Worm (Caenorhabditis elegans) whole organism, young adult: ENCODE data around the gene arx-2.

Source experiments
- D2030.7 ChIP-seq: fragments of 200-800 bp; sonication (Bioruptor generic); IDR thresholded peaks from 2 replicates; pipeline ENCODE4 v1.3.6; 2022; ENCODE audit warnings: missing genetic modification reagents, missing genetic modification characterization, missing compliant biosample characterization
- F57A8.1 ChIP-seq: fragments of 200-800 bp; sonication (Bioruptor generic); optimal IDR thresholded peaks from 2 replicates; lab custom pipeline; 2018; ENCODE audit warnings: mild to moderate bottlenecking, missing genetic modification characterization, moderate library complexity, missing compliant biosample characterization
- akir-1 ChIP-seq: fragments of 200-800 bp; sonication (Bioruptor generic); optimal IDR thresholded peaks from 2 replicates; lab custom pipeline; 2018; ENCODE audit warnings: mild to moderate bottlenecking, missing genetic modification characterization, moderate library complexity, missing compliant biosample characterization
- ama-1 ChIP-seq, 3 experiments: fragments of 150-350 bp in 1 of 3; sonication (generic microtip) in 2 of 3; optimal IDR thresholded peaks; 2 replicates each; lab custom pipeline; 2014 to 2018; ENCODE audit warnings: missing biosample characterization in 2 of 3, missing genetic modification characterization in 2 of 3, missing genetic modification reagents in 2 of 3
- atf-7 ChIP-seq: sonication (generic microtip); optimal IDR thresholded peaks from 2 replicates; lab custom pipeline; 2017; ENCODE audit warnings: mild to moderate bottlenecking, missing genetic modification characterization, missing compliant biosample characterization
- bed-1 ChIP-seq: fragments of 200-800 bp; sonication (Bioruptor generic); IDR thresholded peaks from 2 replicates; pipeline ENCODE4 v1.3.6; 2022; ENCODE audit warnings: missing genetic modification reagents, missing genetic modification characterization, missing compliant biosample characterization
- ets-4 ChIP-seq: fragments of 200-800 bp; sonication (Bioruptor generic); optimal IDR thresholded peaks from 2 replicates; lab custom pipeline; 2018; ENCODE audit warnings: mild to moderate bottlenecking, missing genetic modification characterization, missing compliant biosample characterization
- hrde-1 ChIP-seq: sonication (generic microtip); optimal IDR thresholded peaks from 2 replicates; lab custom pipeline; 2016; ENCODE audit warnings: missing genetic modification characterization, mild to moderate bottlenecking, missing compliant biosample characterization, moderate library complexity, missing genotype, missing genetic modification reagents, borderline replicate concordance
- lsl-1 ChIP-seq: fragments of 200-800 bp; sonication (Bioruptor generic); optimal IDR thresholded peaks from 2 replicates; lab custom pipeline; 2018; ENCODE audit warnings: mild to moderate bottlenecking, missing genetic modification characterization, moderate library complexity, missing compliant biosample characterization
- nfya-2 ChIP-seq: fragments of 200-800 bp; sonication (Bioruptor generic); IDR thresholded peaks from 2 replicates; pipeline ENCODE4 v1.3.6; 2022; ENCODE audit warnings: missing genetic modification reagents, missing genetic modification characterization, missing compliant biosample characterization
- nhr-179 ChIP-seq: sonication (generic microtip); optimal IDR thresholded peaks from 2 replicates; lab custom pipeline; 2016; ENCODE audit warnings: mild to moderate bottlenecking, missing genetic modification characterization, missing compliant biosample characterization

ce11 chrV:10307283-10307682 is 30.9 kb downstream of the arx-2 start, which contains the start of gene che-12:
- TF ChIP-seq akir-1 (GFP tag; lab: Kevin White, UChicago) (no peak), atf-7 (tag; lab: Kevin White, UChicago) (no peak), ets-4 (GFP tag; lab: Kevin White, UChicago) (no peak), D2030.7 (no peak), nfya-2 (GFP tag; lab: Robert Waterston, UW) (no peak), nhr-179 (tag; lab: Kevin White, UChicago) (no peak), lsl-1 (no peak), hrde-1 (tag; lab: Kevin White, UChicago) (no peak), ama-1 (optimal IDR thresholded peaks at IDR 0.05; lab: Kevin White, UChicago) (no peak), ama-1 (GFP tag; optimal IDR thresholded peaks at IDR 0.05; lab: Kevin White, UChicago) (no peak), F57A8.1 (GFP tag; lab: Kevin White, UChicago) (no peak), bed-1 (no peak)
